Worm (Caenorhabditis elegans) whole organism, mixed stage, embryonic: ENCODE measurements around the gene bcc-1.

Experiments used
- blmp-1 ChIP-seq: fragments of 150-350 bp; optimal IDR thresholded peaks from 2 replicates; lab custom pipeline; 2014; ENCODE audit warnings: missing biosample characterization, missing genetic modification characterization
- lin-32 ChIP-seq: fragments of 200-800 bp; sonication (Bioruptor generic); optimal IDR thresholded peaks from 2 replicates; lab custom pipeline; 2018; ENCODE audit warnings: mild to moderate bottlenecking, missing genetic modification characterization, missing compliant biosample characterization
- lsy-2 ChIP-seq: fragments of 150-350 bp; optimal IDR thresholded peaks from 2 replicates; lab custom pipeline; 2014; ENCODE audit warnings: missing biosample characterization, missing genetic modification characterization
- mep-1 ChIP-seq: fragments of 150-350 bp; optimal IDR thresholded peaks from 2 replicates; lab custom pipeline; 2017; ENCODE audit warnings: missing biosample characterization, missing genetic modification reagents, missing genetic modification characterization, inconsistent platforms
- nhr-12 ChIP-seq: fragments of 150-350 bp; optimal IDR thresholded peaks from 2 replicates; lab custom pipeline; 2014; ENCODE audit warnings: missing biosample characterization, missing genetic modification characterization
- nhr-28 ChIP-seq: fragments of 150-350 bp; optimal IDR thresholded peaks from 2 replicates; lab custom pipeline; 2014; ENCODE audit warnings: missing biosample characterization, missing genetic modification characterization
- nhr-76 ChIP-seq: sonication (generic microtip); optimal IDR thresholded peaks from 2 replicates; lab custom pipeline; 2017; ENCODE audit warnings: missing biosample characterization, missing genetic modification characterization
- sem-2 ChIP-seq: fragments of 200-800 bp; sonication (Bioruptor generic); optimal IDR thresholded peaks from 2 replicates; lab custom pipeline; 2018; ENCODE audit warnings: mild to moderate bottlenecking, missing genetic modification characterization, missing compliant biosample characterization
- snpc-4 ChIP-seq: fragments of 150-350 bp; optimal IDR thresholded peaks from 2 replicates; lab custom pipeline; 2014; ENCODE audit warnings: missing biosample characterization, missing genetic modification characterization
- tbx-8 ChIP-seq: fragments of 200-800 bp; sonication (Bioruptor generic); optimal IDR thresholded peaks from 2 replicates; lab custom pipeline; 2018; ENCODE audit warnings: mild to moderate bottlenecking, missing genetic modification characterization, moderate library complexity, missing compliant biosample characterization
- unc-39 ChIP-seq: fragments of 150-350 bp; optimal IDR thresholded peaks from 2 replicates; lab custom pipeline; 2014; ENCODE audit warnings: missing biosample characterization, missing genetic modification characterization
- unc-62 ChIP-seq: fragments of 150-350 bp; optimal IDR thresholded peaks from 2 replicates; lab custom pipeline; 2014; ENCODE audit warnings: missing biosample characterization, missing genetic modification reagents, missing genetic modification characterization
- ztf-11 ChIP-seq: fragments of 150-350 bp; optimal IDR thresholded peaks from 2 replicates; lab custom pipeline; 2014; ENCODE audit warnings: missing biosample characterization, missing genetic modification characterization

ce11 chrIV:11112641-11113040 lies 20.3 kb upstream of the bcc-1 start, which contains the start of gene clc-9:
- no peak for TF ChIP-seq nhr-28 (tag; lab: Kevin White, UChicago)
- TF ChIP-seq lsy-2 (tag; lab: Kevin White, UChicago), result no peak
- TF ChIP-seq sem-2 (GFP tag; lab: Kevin White, UChicago), result no peak
- TF ChIP-seq ztf-11, result no peak
- no peak for TF ChIP-seq nhr-12 (tag; lab: Kevin White, UChicago)
- TF ChIP-seq tbx-8 (GFP tag; lab: Kevin White, UChicago), result no peak
- TF ChIP-seq unc-62 (GFP tag; lab: Kevin White, UChicago), result no peak
- TF ChIP-seq lin-32 (GFP tag; lab: Kevin White, UChicago), result no peak
- TF ChIP-seq blmp-1 (tag; lab: Kevin White, UChicago), result no peak
- no peak for TF ChIP-seq snpc-4
- no peak for TF ChIP-seq unc-39 (tag; lab: Kevin White, UChicago)
- no peak for TF ChIP-seq nhr-76 (tag; lab: Kevin White, UChicago)
- TF ChIP-seq mep-1 (tag; lab: Kevin White, UChicago), result no peak
